Fruit fly (Drosophila melanogaster): ENCODE data around the gene CG13101.

The CG13101 gene

dm6 chr2L:8949919-8950722 lies 34.6 kb downstream of the CG13101 start (continued):
- TF ChIP-seq D (optimal IDR thresholded peaks at IDR 0.05) (no peak), D (GFP tag; optimal IDR thresholded peaks at IDR 0.05) (peak; percentile 30), row (GFP tag; IDR thresholded peaks at IDR 0.05) (0 out of 3 replicates have a peak, but pooled peaks have one; percentile 6), nom (GFP tag; optimal IDR thresholded peaks at IDR 0.05) (peak; percentile 29), phol (tag; optimal IDR thresholded peaks at IDR 0.05) (peak; percentile 13), Trl (optimal IDR thresholded peaks at IDR 0.05) (peak; percentile 58 to 83), Trl (GFP tag; optimal IDR thresholded peaks at IDR 0.05) (peak; percentile 7), stc (GFP tag; IDR thresholded peaks at IDR 0.05) (0 out of 2 replicates have a peak, but pooled peaks have one; percentile 16), nerfin-1 (tag; optimal IDR thresholded peaks at IDR 0.05) (peak; percentile 50), CG10267 (tag; optimal IDR thresholded peaks at IDR 0.05) (peak; percentile 14), ash1 (GFP tag; optimal IDR thresholded peaks at IDR 0.05) (no peak), pros (GFP tag; optimal IDR thresholded peaks at IDR 0.05) (peak; percentile 93), CG8924 (tag; optimal IDR thresholded peaks at IDR 0.05) (peak; percentile 31), CG7745 (tag; optimal IDR thresholded peaks at IDR 0.05) (peak; percentile 63), chinmo (GFP tag; IDR thresholded peaks at IDR 0.05; ENCODE audit: partially characterized antibody) (0 out of 4 replicates have a peak, but pooled peaks have one; percentile 15), D19A (tag; optimal IDR thresholded peaks at IDR 0.05) (peak; percentile 42), HLHmδ (GFP tag; optimal IDR thresholded peaks at IDR 0.05) (peak; percentile 69), chm (GFP tag; IDR thresholded peaks at IDR 0.05) (0 out of 2 replicates have a peak, but pooled peaks have one; percentile 40), CG2712 (tag; optimal IDR thresholded peaks at IDR 0.05) (peak; percentile 11), dmrt99B (tag; optimal IDR thresholded peaks at IDR 0.05) (no peak), fd64A (GFP tag; optimal IDR thresholded peaks at IDR 0.05) (peak; percentile 34), kay (GFP tag; optimal IDR thresholded peaks at IDR 0.05) (no peak), tio (GFP tag; optimal IDR thresholded peaks at IDR 0.05) (peak; percentile 13), CG10979 (tag; optimal IDR thresholded peaks at IDR 0.05) (peak; percentile 16), Elba2 (GFP tag; optimal IDR thresholded peaks at IDR 0.05) (peak; percentile 64), yki (optimal IDR thresholded peaks at IDR 0.05) (peak; percentile 54), CG14710 (tag; optimal IDR thresholded peaks at IDR 0.05) (peak; percentile 11), CG8388 (GFP tag; optimal IDR thresholded peaks at IDR 0.05) (no peak), CG32772 (GFP tag; IDR thresholded peaks at IDR 0.05) (no peak), Blimp-1 (GFP tag; optimal IDR thresholded peaks at IDR 0.05) (peak; percentile 48), dmrt11E (tag; optimal IDR thresholded peaks at IDR 0.05) (peak; percentile 44), chif (GFP tag; optimal IDR thresholded peaks at IDR 0.05) (peak in 1 of 2 experiments; percentile 12), bsh (GFP tag; optimal IDR thresholded peaks at IDR 0.05) (peak in 1 of 2 experiments; percentile 53), odd (GFP tag; optimal IDR thresholded peaks at IDR 0.05) (peak; percentile 8), CG10321 (GFP tag; IDR thresholded peaks at IDR 0.05) (no peak), insv (GFP tag; optimal IDR thresholded peaks at IDR 0.05) (peak in 1 of 2 experiments; percentile 47), Ravus (GFP tag; IDR thresholded peaks at IDR 0.05) (no peak), CG10274 (GFP tag; optimal IDR thresholded peaks at IDR 0.05) (peak; percentile 95), gsb-n (tag; optimal IDR thresholded peaks at IDR 0.05) (peak; percentile 70), kni (GFP tag; optimal IDR thresholded peaks at IDR 0.05) (peak; percentile 57), Drgx (GFP tag; IDR thresholded peaks at IDR 0.05) (peak; percentile 21; the same call in 1 of the 2 replicates), sima (GFP tag; optimal IDR thresholded peaks at IDR 0.05) (no peak), crol (GFP tag; IDR thresholded peaks at IDR 0.05) (peak; percentile 79), CG15479 (GFP tag; optimal IDR thresholded peaks at IDR 0.05) (peak; percentile 42), CG9727 (GFP tag; optimal IDR thresholded peaks at IDR 0.05) (peak; percentile 32), ranshi (GFP tag; IDR thresholded peaks at IDR 0.05) (no peak), Awh (GFP tag; IDR thresholded peaks at IDR 0.05) (peak; percentile 29; the same call in 1 of the 2 replicates), CG6854 (GFP tag; optimal IDR thresholded peaks at IDR 0.05) (no peak), Oaz (GFP tag; IDR thresholded peaks at IDR 0.05) (no peak)
